Worm (Caenorhabditis elegans) whole organism, L4/young adult: ENCODE results near the gene ZK1127.13.
A peak's percentile ranks its signal among the peaks of the same experiment; 100 is the strongest.

ENCODE experiments used
- W03F9.2 ChIP-seq: fragments of 150-350 bp; optimal IDR thresholded peaks from 2 replicates; lab custom pipeline; 2014; ENCODE audit warnings: missing biosample characterization, missing genetic modification characterization
- dao-5 ChIP-seq: sonication (generic microtip); optimal IDR thresholded peaks from 2 replicates; lab custom pipeline; 2016; ENCODE audit warnings: missing genotype, missing genetic modification characterization, moderate library complexity, missing compliant biosample characterization

DNA sequence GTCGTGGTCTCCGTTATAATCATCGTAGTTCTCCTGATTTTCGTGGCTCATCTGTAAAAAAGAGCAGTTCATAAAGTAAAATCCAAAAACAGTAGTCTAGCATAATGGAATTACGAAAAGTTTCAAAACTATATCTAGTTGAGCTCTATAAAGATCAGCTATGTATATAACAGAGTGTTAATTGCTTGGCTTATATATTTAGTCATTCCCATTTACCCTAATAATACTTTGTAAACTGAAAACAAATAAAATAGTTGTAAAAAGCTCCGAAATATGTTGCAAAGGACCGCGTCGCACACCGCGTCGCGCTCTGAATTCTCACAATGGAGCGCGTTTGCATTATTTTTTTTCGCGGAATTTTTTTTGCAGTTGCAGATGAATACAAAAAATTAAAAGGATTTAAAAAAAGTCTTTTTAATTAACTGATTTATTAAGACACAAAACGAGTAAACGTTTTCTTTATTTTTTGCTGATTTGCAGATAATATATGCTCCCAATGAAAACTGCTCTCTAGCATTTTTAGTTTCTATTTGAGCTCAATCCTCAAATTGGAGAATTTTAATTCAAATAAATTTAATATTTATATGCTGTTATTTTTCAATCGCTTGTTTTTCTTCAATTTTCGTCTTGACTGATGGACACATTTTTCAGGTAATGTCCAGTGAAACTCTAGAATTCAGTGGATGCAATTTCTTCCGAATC, 2.9 kb upstream of the ZK1127.13 start, which contains the start of the genes tcer-1 and ZK1127.5:
- TF ChIP-seq W03F9.2 (peak; percentile 74), dao-5 (tag; lab: Kevin White, UChicago) (no peak)
